Fruit fly (Drosophila melanogaster): ENCODE measurements around the gene CG44422.

Gene CG44422

dm6 chrX:11338047-11338747 is 35.6 kb upstream of the CG44422 start (continued):
- TF ChIP-seq CG4282 (GFP tag; optimal IDR thresholded peaks at IDR 0.05), result no peak
- peak; percentile 61; the same call in 1 of the 2 replicates for TF ChIP-seq gsb (GFP tag; IDR thresholded peaks at IDR 0.05)
- peak; percentile 70 for TF ChIP-seq Mes4 (GFP tag; optimal IDR thresholded peaks at IDR 0.05)
- no peak for TF ChIP-seq sens-2 (GFP tag; IDR thresholded peaks at IDR 0.05)
- no peak; the same call in 1 of the 2 replicates for TF ChIP-seq E2f2 (GFP tag; IDR thresholded peaks at IDR 0.05)
- TF ChIP-seq mirr (GFP tag; optimal IDR thresholded peaks at IDR 0.05), result peak; percentile 29
- peak; percentile 22 for TF ChIP-seq HLH54F (GFP tag; optimal IDR thresholded peaks at IDR 0.05)
- TF ChIP-seq MBD-R2 (GFP tag; IDR thresholded peaks at IDR 0.05), result no peak; the same call in 1 of the 2 replicates
- peak; percentile 57; the same call in 1 of the 2 replicates for TF ChIP-seq Oaz (GFP tag; IDR thresholded peaks at IDR 0.05)
- peak; percentile 42 for TF ChIP-seq CG3407 (GFP tag; optimal IDR thresholded peaks at IDR 0.05)
- TF ChIP-seq crp (GFP tag; optimal IDR thresholded peaks at IDR 0.05), result no peak
- TF ChIP-seq ara (GFP tag; IDR thresholded peaks at IDR 0.05), result no peak
- TF ChIP-seq Hr78 (GFP tag; optimal IDR thresholded peaks at IDR 0.05), result peak in 1 of 2 experiments; percentile 80
- no peak; the same call in 2 of the 3 replicates for TF ChIP-seq Mrtf (GFP tag; IDR thresholded peaks at IDR 0.05)
- TF ChIP-seq cato (GFP tag; optimal IDR thresholded peaks at IDR 0.05; ENCODE audit: borderline replicate concordance), result peak; percentile 5
- TF ChIP-seq CG7357 (GFP tag; IDR thresholded peaks at IDR 0.05), result peak; percentile 58
- TF ChIP-seq CG4707 (GFP tag; optimal IDR thresholded peaks at IDR 0.05), result peak; percentile 12
- peak; percentile 44 for TF ChIP-seq CG2116 (GFP tag; optimal IDR thresholded peaks at IDR 0.05)
- no peak for TF ChIP-seq CG15479 (GFP tag; optimal IDR thresholded peaks at IDR 0.05)
- no peak for TF ChIP-seq psq (GFP tag; optimal IDR thresholded peaks at IDR 0.05)
- TF ChIP-seq CG6254 (GFP tag; optimal IDR thresholded peaks at IDR 0.05), result peak; percentile 56
- TF ChIP-seq lov (optimal IDR thresholded peaks at IDR 0.05), result no peak
- TF ChIP-seq lov (GFP tag; IDR thresholded peaks at IDR 0.05), result no peak
- TF ChIP-seq CG4617 (GFP tag; optimal IDR thresholded peaks at IDR 0.05; ENCODE audit: borderline replicate concordance), result no peak
- TF ChIP-seq CG16863 (GFP tag; optimal IDR thresholded peaks at IDR 0.05), result peak; percentile 60
- no peak for TF ChIP-seq Sox102F (GFP tag; optimal IDR thresholded peaks at IDR 0.05)
- TF ChIP-seq en (GFP tag; optimal IDR thresholded peaks at IDR 0.05), result peak; percentile 74
- peak; percentile 43 for TF ChIP-seq her (GFP tag; optimal IDR thresholded peaks at IDR 0.05)
- no peak for TF ChIP-seq D19A (tag; optimal IDR thresholded peaks at IDR 0.05)
- TF ChIP-seq pan (optimal IDR thresholded peaks at IDR 0.05), result no peak
- TF ChIP-seq pan (GFP tag; optimal IDR thresholded peaks at IDR 0.05 in 1 of 2, IDR thresholded peaks at IDR 0.05 in 1 of 2), result peak in 1 of 2 experiments; percentile 76
- TF ChIP-seq CG13287 (GFP tag; IDR thresholded peaks at IDR 0.05; ENCODE audit: partially characterized antibody), result no peak
- peak; percentile 63 for TF ChIP-seq esg (GFP tag; conservative IDR thresholded peaks at IDR 0.05)
- TF ChIP-seq CG4424 (GFP tag; optimal IDR thresholded peaks at IDR 0.05), result peak; percentile 73
- TF ChIP-seq ro (GFP tag; IDR thresholded peaks at IDR 0.05), result no peak
- no peak for TF ChIP-seq CG1529 (GFP tag; optimal IDR thresholded peaks at IDR 0.05)
- TF ChIP-seq Abd-B (GFP tag; optimal IDR thresholded peaks at IDR 0.05), result no peak
- no peak for TF ChIP-seq Dip2 (GFP tag; IDR thresholded peaks at IDR 0.05)
- peak; percentile 68 for TF ChIP-seq CG15601 (tag; optimal IDR thresholded peaks at IDR 0.05)
- TF ChIP-seq dysf (GFP tag; IDR thresholded peaks at IDR 0.05), result peak; percentile 80
- TF ChIP-seq klu (GFP tag; IDR thresholded peaks at IDR 0.05), result 0 out of 2 replicates have a peak, but pooled peaks have one; percentile 16
- TF ChIP-seq crc (GFP tag; optimal IDR thresholded peaks at IDR 0.05), result peak; percentile 62
- no peak for TF ChIP-seq gcm2 (GFP tag; optimal IDR thresholded peaks at IDR 0.05)
- no peak for TF ChIP-seq CG3838 (GFP tag; optimal IDR thresholded peaks at IDR 0.05)
- TF ChIP-seq dm (GFP tag; optimal IDR thresholded peaks at IDR 0.05), result peak; percentile 27
- peak; percentile 95 for TF ChIP-seq sens (GFP tag)
- no peak for TF ChIP-seq otp (GFP tag; IDR thresholded peaks at IDR 0.05)
- TF ChIP-seq chif (GFP tag; optimal IDR thresholded peaks at IDR 0.05), result peak; percentile 75 to 77
- TF ChIP-seq CG14050 (GFP tag; IDR thresholded peaks at IDR 0.05), result no peak
- peak; percentile 65 for TF ChIP-seq CG13624 (GFP tag; optimal IDR thresholded peaks at IDR 0.05)
- TF ChIP-seq Tbp (GFP tag; optimal IDR thresholded peaks at IDR 0.05), result no peak
